Fruit fly (Drosophila melanogaster): ENCODE results near the gene CG4213.

CG4213 gene

DNA sequence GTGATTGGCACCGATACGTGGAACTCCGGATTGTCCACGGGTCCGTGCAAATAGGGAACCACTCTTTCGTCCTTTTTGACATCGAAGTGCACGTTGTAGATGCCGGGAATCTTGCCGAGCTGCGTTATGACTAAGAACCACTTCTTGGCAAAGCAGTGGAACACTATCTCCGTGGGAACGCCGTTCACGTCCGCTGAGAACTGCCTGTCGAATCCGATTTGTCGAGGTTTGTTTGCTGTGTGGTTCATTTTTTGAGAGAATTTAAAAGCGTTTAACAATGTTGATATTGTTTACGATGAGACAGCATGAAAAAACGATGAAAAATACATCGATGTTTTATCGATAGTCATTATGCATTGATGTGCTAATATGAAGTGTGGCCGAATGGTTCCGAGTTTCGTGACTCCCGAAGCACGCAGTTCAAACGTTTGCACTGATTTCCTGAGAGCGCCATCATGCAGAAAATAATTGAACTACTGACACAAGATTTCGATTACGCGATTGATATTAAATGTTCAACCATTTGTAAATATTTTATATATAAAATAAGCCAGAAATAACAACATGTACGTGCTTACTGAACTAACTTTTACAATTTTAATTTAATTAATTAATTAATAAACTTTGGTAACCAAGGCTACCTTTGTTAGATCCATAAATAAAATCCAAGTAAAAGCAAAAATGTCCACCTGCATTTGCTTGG lies 19.3 kb upstream of the CG4213 start, which contains the start of the genes CG11885 and CG13692 (continued):
- TF ChIP-seq CG4707 (GFP tag; optimal IDR thresholded peaks at IDR 0.05) (peak; percentile 1), CG12236 (GFP tag; optimal IDR thresholded peaks at IDR 0.05) (no peak), Rx (GFP tag; IDR thresholded peaks at IDR 0.05) (no peak), esg (GFP tag; conservative IDR thresholded peaks at IDR 0.05) (no peak), CG4730 (GFP tag; IDR thresholded peaks at IDR 0.05) (no peak), ro (GFP tag; IDR thresholded peaks at IDR 0.05) (no peak), exex (tag; optimal IDR thresholded peaks at IDR 0.05) (peak; percentile 65), fd64A (GFP tag; optimal IDR thresholded peaks at IDR 0.05) (no peak), dmrt99B (tag; optimal IDR thresholded peaks at IDR 0.05) (peak; percentile 11), bowl (GFP tag; IDR thresholded peaks at IDR 0.05) (no peak), Chrac-16 (GFP tag; optimal IDR thresholded peaks at IDR 0.05) (peak; percentile 31), bbx (GFP tag; IDR thresholded peaks at IDR 0.05; ENCODE audit: partially characterized antibody) (peak; percentile 99), CG13296 (GFP tag; optimal IDR thresholded peaks at IDR 0.05) (peak; percentile 30), mld (GFP tag; IDR thresholded peaks at IDR 0.05; ENCODE audit: partially characterized antibody) (peak; percentile 96), Doc2 (GFP tag; IDR thresholded peaks at IDR 0.05) (no peak), CG11696 (GFP tag; IDR thresholded peaks at IDR 0.05) (no peak), CG34376 (GFP tag; optimal IDR thresholded peaks at IDR 0.05) (peak; percentile 17), CG2875 (GFP tag; optimal IDR thresholded peaks at IDR 0.05) (no peak), cg (GFP tag; optimal IDR thresholded peaks at IDR 0.05) (no peak), lbe (GFP tag; optimal IDR thresholded peaks at IDR 0.05) (peak; percentile 38), tna (GFP tag; IDR thresholded peaks at IDR 0.05; ENCODE audit: partially characterized antibody) (peak; percentile 95), Xbp1 (GFP tag; optimal IDR thresholded peaks at IDR 0.05) (peak; percentile 53), CG9609 (GFP tag; optimal IDR thresholded peaks at IDR 0.05) (peak; percentile 0), CG33557 (GFP tag; optimal IDR thresholded peaks at IDR 0.05) (no peak), her (GFP tag; optimal IDR thresholded peaks at IDR 0.05) (no peak), ap (GFP tag; IDR thresholded peaks at IDR 0.05) (no peak), CG10267 (tag; optimal IDR thresholded peaks at IDR 0.05) (peak; percentile 67), sna (GFP tag; IDR thresholded peaks at IDR 0.05; ENCODE audit: partially characterized antibody) (peak; percentile 99), HmgZ (tag; optimal IDR thresholded peaks at IDR 0.05) (peak; percentile 83), CG6854 (GFP tag; optimal IDR thresholded peaks at IDR 0.05) (no peak), CG17328 (GFP tag; IDR thresholded peaks at IDR 0.05) (0 out of 2 replicates have a peak, but pooled peaks have one; percentile 15), Fer3 (tag; optimal IDR thresholded peaks at IDR 0.05) (peak; percentile 34), CG14050 (GFP tag; IDR thresholded peaks at IDR 0.05) (no peak), CG8388 (GFP tag; optimal IDR thresholded peaks at IDR 0.05) (no peak), Nf-YA (GFP tag; IDR thresholded peaks at IDR 0.05) (no peak), slp2 (GFP tag; optimal IDR thresholded peaks at IDR 0.05) (no peak), B-H1 (GFP tag; IDR thresholded peaks at IDR 0.05) (no peak), CG12299 (tag; optimal IDR thresholded peaks at IDR 0.05) (peak; percentile 31), stc (GFP tag; IDR thresholded peaks at IDR 0.05) (no peak), Hr78 (GFP tag; optimal IDR thresholded peaks at IDR 0.05) (no peak), h (optimal IDR thresholded peaks at IDR 0.05) (no peak), Trl (optimal IDR thresholded peaks at IDR 0.05) (no peak), Trl (GFP tag; optimal IDR thresholded peaks at IDR 0.05) (no peak), CG4404 (GFP tag; IDR thresholded peaks at IDR 0.05) (no peak), Hand (GFP tag; optimal IDR thresholded peaks at IDR 0.05) (no peak), CG18619 (GFP tag; optimal IDR thresholded peaks at IDR 0.05) (no peak), CG6272 (GFP tag; IDR thresholded peaks at IDR 0.05) (peak; percentile 59), CG2712 (tag; optimal IDR thresholded peaks at IDR 0.05) (peak; percentile 68), CG14860 (GFP tag; IDR thresholded peaks at IDR 0.05; ENCODE audit: partially characterized antibody) (peak; percentile 92), seq (GFP tag; IDR thresholded peaks at IDR 0.05) (no peak)

All from whole organism, embryonic.